Fruit fly (Drosophila melanogaster) whole organism, adult: Measurements from ENCODE around the gene RpS3.

ENCODE experiments used
- CG14711 ChIP-seq: fragments of 200-800 bp; sonication (Bioruptor generic); optimal IDR thresholded peaks from 2 replicates; lab custom pipeline; 2018; ENCODE audit warnings: missing biosample characterization, mild to moderate bottlenecking, missing genetic modification characterization, moderate library complexity
- CG7045 ChIP-seq: fragments of 200-800 bp; sonication (Bioruptor generic); optimal IDR thresholded peaks from 2 replicates; lab custom pipeline; 2017; ENCODE audit warnings: missing biosample characterization, mild to moderate bottlenecking, missing genetic modification characterization
- Hr96 ChIP-seq: fragments of 200-800 bp; sonication (Bioruptor generic); optimal IDR thresholded peaks from 2 replicates; lab custom pipeline; 2016; ENCODE audit warnings: missing biosample characterization, missing genetic modification characterization
- kay ChIP-seq: fragments of 200-800 bp; sonication (Bioruptor generic); peaks from one replicate; lab custom pipeline; 2016; ENCODE audit warnings: missing biosample characterization, missing genetic modification characterization, borderline replicate concordance
- ovo ChIP-seq: fragments of 200-800 bp; sonication (Bioruptor generic); optimal IDR thresholded peaks from 2 replicates; lab custom pipeline; 2016; ENCODE audit warnings: missing biosample characterization, missing genetic modification characterization
- toe ChIP-seq: fragments of 200-800 bp; sonication (Bioruptor generic); optimal IDR thresholded peaks from 2 replicates; lab custom pipeline; 2016; ENCODE audit warnings: missing biosample characterization, missing genetic modification characterization

dm6 chr3R:23335577-23335976 lies 23.0 kb upstream of the RpS3 start:
- peak; percentile 82 for TF ChIP-seq kay
- TF ChIP-seq toe (GFP tag; lab: Kevin White, UChicago), result no peak
- TF ChIP-seq CG14711 (tag; lab: Kevin White, UChicago), result peak; percentile 52
- TF ChIP-seq CG7045 (GFP tag; lab: Kevin White, UChicago), result peak; percentile 61
- peak; percentile 15 for TF ChIP-seq Hr96 (GFP tag; lab: Kevin White, UChicago)
- peak; percentile 23 for TF ChIP-seq ovo (GFP tag; lab: Kevin White, UChicago)
